Worm (Caenorhabditis elegans): ENCODE results near the gene polq-1.
A peak's percentile ranks its signal among the peaks of the same experiment; 100 is the strongest.

- TF ChIP-seq blmp-1 (tag; optimal IDR thresholded peaks at IDR 0.05) = peak; percentile 22
- no peak for TF ChIP-seq tlp-1 (tag; optimal IDR thresholded peaks at IDR 0.05)
- no peak for TF ChIP-seq fkh-8 (tag; optimal IDR thresholded peaks at IDR 0.05)
- no peak for TF ChIP-seq nhr-237 (tag; optimal IDR thresholded peaks at IDR 0.05)
- no peak for TF ChIP-seq lin-39 (tag; optimal IDR thresholded peaks at IDR 0.05)
- no peak for TF ChIP-seq elt-3 (tag; optimal IDR thresholded peaks at IDR 0.05)
- TF ChIP-seq mdl-1 (tag; optimal IDR thresholded peaks at IDR 0.05) = no peak
- TF ChIP-seq lir-3 (tag; optimal IDR thresholded peaks at IDR 0.05; ENCODE audit: poor library complexity) = no peak
- TF ChIP-seq pqm-1 (tag; optimal IDR thresholded peaks at IDR 0.05) = no peak
- no peak for TF ChIP-seq nhr-12 (tag; optimal IDR thresholded peaks at IDR 0.05)
- TF ChIP-seq Y116A8C.19 (tag; optimal IDR thresholded peaks at IDR 0.05; ENCODE audit: borderline replicate concordance) = no peak
- TF ChIP-seq isw-1 (GFP tag; IDR thresholded peaks at IDR 0.05) = no peak
Observed at ce11 chrIII:5834663-5835062, 31.7 kb upstream of the polq-1 start.
